Fruit fly (Drosophila melanogaster) whole organism, wandering third instar larva: ENCODE measurements around the gene Vha26.

Experiments used
- Abd-B ChIP-seq: fragments of >200 bp; optimal IDR thresholded peaks from 2 replicates; lab custom pipeline; 2017; ENCODE audit warnings: missing biosample characterization, missing genetic modification characterization
- Vsx2 ChIP-seq: fragments of 200-300, 225-300 bp; sonication (Bioruptor generic); optimal IDR thresholded peaks from 2 replicates; lab custom pipeline; 2018; ENCODE audit warnings: missing biosample characterization, missing genetic modification characterization; ENCODE audit not compliant: partially characterized antibody
- foxo ChIP-seq, 2 experiments: fragments of 200-800 bp; sonication (Bioruptor generic); optimal IDR thresholded peaks; 2 replicates in 1 of 2; 3 replicates in 1 of 2; lab custom pipeline; 2016 to 2017; ENCODE audit warnings: missing biosample characterization in 2 of 2, missing genetic modification characterization in 2 of 2
- pan ChIP-seq: fragments of >200 bp; optimal IDR thresholded peaks from 2 replicates; lab custom pipeline; 2017

DNA sequence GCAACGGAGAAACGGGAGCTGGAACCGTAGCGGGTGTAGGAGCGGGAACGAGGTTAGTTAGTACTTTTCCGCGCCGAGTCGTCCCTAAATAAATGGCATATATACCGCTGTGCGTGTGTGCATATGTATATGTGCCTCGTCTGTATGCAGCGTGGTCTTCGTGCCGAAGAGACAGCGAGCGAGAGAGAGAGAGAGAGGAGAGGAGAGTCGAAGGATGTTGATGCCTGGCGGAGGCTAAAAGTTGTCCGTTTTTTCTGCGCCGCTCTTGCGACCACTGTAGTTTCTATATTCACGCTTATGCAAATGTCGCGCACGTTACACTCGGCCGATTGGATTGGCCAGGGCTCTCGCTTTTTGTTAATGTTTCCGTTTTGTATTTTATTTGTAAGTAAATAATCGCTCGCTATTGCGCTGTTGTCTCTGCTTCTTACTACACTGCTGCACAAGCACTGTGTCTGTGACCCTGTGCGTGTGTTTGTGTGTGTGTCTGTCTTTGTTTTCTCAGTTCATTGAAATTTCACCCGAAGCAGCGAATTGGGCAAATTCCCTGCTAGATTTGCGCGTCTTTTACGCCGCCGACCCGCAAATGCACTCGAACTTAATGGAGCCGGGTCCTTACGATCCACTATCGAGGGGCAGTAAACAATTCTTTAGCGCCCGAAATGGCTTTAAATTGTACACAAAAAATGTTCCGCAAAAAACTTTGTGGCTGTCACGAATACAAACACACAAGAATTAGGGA, 21.0 kb downstream of the Vha26 start, which contains the start of gene Rga:
- TF ChIP-seq foxo (GFP tag; optimal IDR thresholded peaks at IDR 0.05; lab: Kevin White, UChicago), result no peak
- no peak for TF ChIP-seq pan (lab: Kevin White, UChicago)
- no peak for TF ChIP-seq Abd-B (GFP tag; lab: Kevin White, UChicago)
- no peak for TF ChIP-seq Vsx2 (GFP tag; lab: Kevin White, UChicago)
